Worm (Caenorhabditis elegans): ENCODE data around the gene mrck-1.

Gene mrck-1

ce11 chrV:6267237-6267812 is at the start of gene mrck-1 (continued):
- TF ChIP-seq unc-130 (GFP tag; optimal IDR thresholded peaks at IDR 0.05) (no peak), pbrm-1 (GFP tag; IDR thresholded peaks at IDR 0.05) (peak; percentile 81), cebp-2 (GFP tag; IDR thresholded peaks at IDR 0.05) (no peak), snpc-4 (GFP tag; optimal IDR thresholded peaks at IDR 0.05) (peak; percentile 72), snpc-4 (tag; optimal IDR thresholded peaks at IDR 0.05) (peak in 3 of 4 experiments; percentile 61 to 65 (median 64)), tlf-1 (GFP tag; optimal IDR thresholded peaks at IDR 0.05) (peak; percentile 72), F23B12.7 (tag; optimal IDR thresholded peaks at IDR 0.05; ENCODE audit: insufficient read depth) (peak; percentile 39), aptf-2 (GFP tag; conservative IDR thresholded peaks at IDR 0.05) (no peak), atf-7 (tag; optimal IDR thresholded peaks at IDR 0.05) (peak; percentile 65), snpc-1.1 (tag; optimal IDR thresholded peaks at IDR 0.05; ENCODE audit: insufficient read depth) (no peak), egl-18 (GFP tag; IDR thresholded peaks at IDR 0.05) (peak; percentile 71; the same call in 1 of the 2 replicates), nfya-1 (tag; optimal IDR thresholded peaks at IDR 0.05; ENCODE audit: borderline replicate concordance, insufficient read depth) (no peak), K11D2.4 (GFP tag; IDR thresholded peaks at IDR 0.05) (peak; percentile 87), let-526 (GFP tag; IDR thresholded peaks at IDR 0.05) (no peak), madf-3 (GFP tag; IDR thresholded peaks at IDR 0.05) (peak; percentile 82; the same call in 1 of the 2 replicates), Y53G8AR.9 (GFP tag; conservative IDR thresholded peaks at IDR 0.05) (peak; percentile 91), tbp1 (GFP tag; optimal IDR thresholded peaks at IDR 0.05) (peak; percentile 57), nfyb-1 (GFP tag; IDR thresholded peaks at IDR 0.05) (peak; percentile 65), hlh-26 (GFP tag; conservative IDR thresholded peaks at IDR 0.05) (no peak), B0019.2 (GFP tag; conservative IDR thresholded peaks at IDR 0.05) (no peak), bed-2 (GFP tag; IDR thresholded peaks at IDR 0.05) (no peak), ceh-58 (GFP tag; IDR thresholded peaks at IDR 0.05) (no peak), sptf-2 (GFP tag; optimal IDR thresholded peaks at IDR 0.05) (no peak), nhr-120 (GFP tag; IDR thresholded peaks at IDR 0.05) (no peak), let-607 (tag; optimal IDR thresholded peaks at IDR 0.05) (peak in 1 of 2 experiments; percentile 51), athp-1 (tag; optimal IDR thresholded peaks at IDR 0.05) (peak; percentile 36), madf-8 (GFP tag; conservative IDR thresholded peaks at IDR 0.05) (peak; percentile 24; the same call in 1 of the 2 replicates), snpc-3.4 (tag; optimal IDR thresholded peaks at IDR 0.05) (no peak), egl-44 (GFP tag; IDR thresholded peaks at IDR 0.05) (peak; percentile 80)

- no peak for TF ChIP-seq ztf-3 (GFP tag; optimal IDR thresholded peaks at IDR 0.05)
- no peak for TF ChIP-seq unc-130 (GFP tag; optimal IDR thresholded peaks at IDR 0.05)
- TF ChIP-seq hmg-20 (GFP tag; IDR thresholded peaks at IDR 0.05) = no peak
- TF ChIP-seq pha-4 (tag; optimal IDR thresholded peaks at IDR 0.05) = no peak
- TF ChIP-seq tbp1 (GFP tag; optimal IDR thresholded peaks at IDR 0.05) = no peak
These were observed 49.5 kb upstream of the mrck-1 start, which contains the start of gene cest-24 for ce11 chrV:6316632-6317031. TSS of gene cest-24 (plus strand) at chrV:6316932.

ce11 chrV:6311936-6312335 is 44.8 kb upstream of the mrck-1 start:
- TF ChIP-seq athp-1 (tag; optimal IDR thresholded peaks at IDR 0.05) (no peak), F52B5.7 (tag; optimal IDR thresholded peaks at IDR 0.05) (no peak), nfyb-1 (GFP tag; IDR thresholded peaks at IDR 0.05) (no peak), B0336.3 (GFP tag; IDR thresholded peaks at IDR 0.05) (no peak), repo-1 (tag; optimal IDR thresholded peaks at IDR 0.05) (no peak), lin-35 (GFP tag; optimal IDR thresholded peaks at IDR 0.05) (no peak), nfya-1 (tag; optimal IDR thresholded peaks at IDR 0.05; ENCODE audit: borderline replicate concordance, insufficient read depth) (no peak), F22D6.2 (tag; optimal IDR thresholded peaks at IDR 0.05) (no peak), efl-1 (GFP tag; optimal IDR thresholded peaks at IDR 0.05) (peak; percentile 60), sea-2 (GFP tag; IDR thresholded peaks at IDR 0.05) (no peak), madf-8 (GFP tag; conservative IDR thresholded peaks at IDR 0.05) (0 out of 2 replicates have a peak, but pooled peaks have one; percentile 7), sdz-38 (tag; optimal IDR thresholded peaks at IDR 0.05) (no peak), K12H6.12 (tag; optimal IDR thresholded peaks at IDR 0.05) (no peak), nhr-120 (GFP tag; IDR thresholded peaks at IDR 0.05) (no peak), madf-6 (GFP tag; IDR thresholded peaks at IDR 0.05) (peak; percentile 62), ccch-3 (GFP tag; optimal IDR thresholded peaks at IDR 0.05) (no peak), aptf-3 (GFP tag; IDR thresholded peaks at IDR 0.05) (no peak), bed-1 (GFP tag; IDR thresholded peaks at IDR 0.05) (no peak), B0019.2 (GFP tag; conservative IDR thresholded peaks at IDR 0.05) (no peak)
